Fruit fly (Drosophila melanogaster): Measurements from ENCODE around the gene rhea.

rhea gene

DNA sequence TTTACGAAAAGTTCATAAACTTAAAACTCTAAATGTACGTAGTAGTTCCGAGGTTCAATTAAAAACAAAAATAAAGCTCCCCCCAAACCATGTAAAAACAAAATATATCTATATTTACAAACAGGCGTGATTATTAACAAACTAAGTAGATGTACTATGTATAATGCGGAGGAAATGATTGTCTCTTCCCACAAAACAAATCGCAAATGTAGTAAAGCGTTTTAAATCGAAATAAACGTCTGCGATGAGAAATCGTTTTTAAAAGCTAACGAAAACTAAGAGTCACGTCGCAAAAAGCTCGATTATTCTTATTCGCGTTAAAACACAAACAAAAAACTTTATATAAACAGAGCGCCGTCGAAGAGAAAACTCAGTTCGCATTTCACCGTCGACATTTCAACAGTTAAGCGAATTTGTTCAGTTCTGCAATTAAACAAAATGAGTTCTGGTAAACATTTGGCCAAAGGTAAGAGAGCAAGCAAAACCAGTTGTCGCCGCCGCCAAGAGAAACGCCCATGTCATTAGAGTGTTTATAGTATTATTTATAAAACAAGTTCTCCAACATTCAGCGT, 26.2 kb upstream of the rhea start, which contains the start of gene GstO3:
TSS of gene GstO3 (plus strand) at position 370 of the 572 bp plus-strand sequence.
- TF ChIP-seq kay (GFP tag; ENCODE audit: borderline replicate concordance): peak; percentile 99
- TF ChIP-seq bab1 (GFP tag; optimal IDR thresholded peaks at IDR 0.05): peak; percentile 44
- peak; percentile 84 for TF ChIP-seq cic (GFP tag; optimal IDR thresholded peaks at IDR 0.05)
- TF ChIP-seq Mnt (GFP tag; optimal IDR thresholded peaks at IDR 0.05): peak; percentile 42
- TF ChIP-seq CG7101 (tag; optimal IDR thresholded peaks at IDR 0.05): peak; percentile 8
- TF ChIP-seq toe (GFP tag; optimal IDR thresholded peaks at IDR 0.05): no peak
- TF ChIP-seq Clk (GFP tag; optimal IDR thresholded peaks at IDR 0.05): no peak
- no peak for TF ChIP-seq CG33017 (tag; optimal IDR thresholded peaks at IDR 0.05)
- TF ChIP-seq CG12768 (GFP tag; optimal IDR thresholded peaks at IDR 0.05): peak; percentile 42
- TF ChIP-seq tj (GFP tag; optimal IDR thresholded peaks at IDR 0.05): peak; percentile 26
- TF ChIP-seq cnc (optimal IDR thresholded peaks at IDR 0.05): peak in 1 of 2 experiments; percentile 45

DNA sequence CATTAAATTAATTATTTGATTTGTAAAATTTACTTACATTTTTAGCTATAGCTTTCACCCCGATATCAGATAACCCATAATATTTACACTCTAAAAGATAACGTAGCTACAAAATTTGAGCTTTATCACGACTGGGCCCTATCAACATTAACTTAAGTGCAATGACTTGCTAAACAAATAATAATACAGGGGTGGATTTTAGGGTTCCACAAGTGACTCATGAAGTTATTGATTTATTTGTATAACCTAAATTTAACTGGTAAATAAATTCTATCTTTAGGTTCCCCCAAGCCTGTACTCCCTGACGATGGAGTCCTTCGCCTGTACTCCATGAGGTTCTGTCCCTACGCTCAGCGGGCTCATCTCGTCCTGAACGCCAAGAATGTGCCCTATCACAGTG, 25.6 kb upstream of the rhea start:
- peak; percentile 36 for TF ChIP-seq CG7101 (tag; optimal IDR thresholded peaks at IDR 0.05)
- TF ChIP-seq cic (GFP tag; optimal IDR thresholded peaks at IDR 0.05): peak; percentile 18
- TF ChIP-seq Crg-1 (GFP tag; optimal IDR thresholded peaks at IDR 0.05): peak; percentile 7
- peak; percentile 24 for TF ChIP-seq CG11617 (GFP tag; optimal IDR thresholded peaks at IDR 0.05)
- no peak for TF ChIP-seq bab1 (GFP tag; optimal IDR thresholded peaks at IDR 0.05)
- TF ChIP-seq Clk (GFP tag; optimal IDR thresholded peaks at IDR 0.05): peak; percentile 29
- peak; percentile 37 for TF ChIP-seq CG33017 (tag; optimal IDR thresholded peaks at IDR 0.05)
- TF ChIP-seq cnc (optimal IDR thresholded peaks at IDR 0.05): peak; percentile 62 to 97
- TF ChIP-seq CG7045 (GFP tag; optimal IDR thresholded peaks at IDR 0.05): peak; percentile 19
- TF ChIP-seq ovo (GFP tag; optimal IDR thresholded peaks at IDR 0.05): no peak
- peak; percentile 7 for TF ChIP-seq CG14711 (tag; optimal IDR thresholded peaks at IDR 0.05)
- TF ChIP-seq CG1620 (GFP tag; optimal IDR thresholded peaks at IDR 0.05): no peak
- TF ChIP-seq pad (GFP tag; optimal IDR thresholded peaks at IDR 0.05): peak; percentile 17
- TF ChIP-seq CG12768 (GFP tag; optimal IDR thresholded peaks at IDR 0.05): no peak
- no peak for TF ChIP-seq CG5204 (GFP tag; optimal IDR thresholded peaks at IDR 0.05)
- peak; percentile 93 for TF ChIP-seq kay (GFP tag; ENCODE audit: borderline replicate concordance)
- TF ChIP-seq toe (GFP tag; optimal IDR thresholded peaks at IDR 0.05): no peak
- TF ChIP-seq Hr96 (GFP tag; optimal IDR thresholded peaks at IDR 0.05): no peak

DNA sequence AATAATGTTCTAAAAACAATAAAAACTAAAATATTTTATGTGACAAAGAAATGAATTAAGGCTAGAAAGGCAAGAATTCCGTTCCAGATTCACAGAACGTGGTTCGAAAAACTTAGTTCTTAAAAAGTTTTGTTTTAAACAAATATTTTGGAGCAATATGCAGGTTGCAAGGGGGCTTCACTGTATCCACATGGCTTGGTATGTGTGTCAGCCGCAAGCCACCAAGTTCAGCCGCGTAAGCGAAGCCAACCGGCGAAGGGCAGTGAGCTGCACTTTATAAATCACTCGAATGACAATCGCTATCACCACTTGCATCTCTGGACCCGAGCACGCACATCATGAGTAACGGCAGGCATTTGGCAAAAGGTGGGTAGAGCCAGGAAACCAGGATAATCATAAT, 24.5 kb upstream of the rhea start, which contains the start of gene se:
TSS of gene se (plus strand) at position 301 of the 400 bp plus-strand sequence.
- no peak for TF ChIP-seq cic (GFP tag; optimal IDR thresholded peaks at IDR 0.05)
- TF ChIP-seq CG7045 (GFP tag; optimal IDR thresholded peaks at IDR 0.05): no peak
- no peak for TF ChIP-seq ovo (GFP tag; optimal IDR thresholded peaks at IDR 0.05)
- TF ChIP-seq CG33017 (tag; optimal IDR thresholded peaks at IDR 0.05): no peak
- no peak for TF ChIP-seq pad (GFP tag; optimal IDR thresholded peaks at IDR 0.05)
- no peak for TF ChIP-seq bab1 (GFP tag; optimal IDR thresholded peaks at IDR 0.05)
- TF ChIP-seq cnc (optimal IDR thresholded peaks at IDR 0.05): no peak

DNA sequence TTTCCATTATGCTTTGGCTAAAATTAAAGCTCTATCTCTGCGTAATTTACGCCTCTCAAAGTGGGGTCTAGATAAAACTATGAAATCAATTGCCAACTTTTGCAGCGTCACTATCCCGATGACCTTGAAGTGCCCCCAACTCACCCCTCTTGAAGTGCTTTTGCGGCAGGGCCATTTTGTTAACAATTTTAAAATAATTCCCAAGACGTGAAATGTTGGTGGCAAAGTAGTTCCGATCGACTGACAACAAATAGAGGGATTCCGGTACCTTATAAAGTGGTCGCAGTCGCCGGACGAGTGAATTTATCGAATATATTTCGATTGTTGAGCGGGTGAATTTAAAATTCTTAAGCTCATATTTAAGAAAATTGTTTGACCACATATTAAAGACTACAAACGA, 21.5 kb upstream of the rhea start, which contains the start of gene GstO2:
TSS of gene GstO2 (minus strand) at position 245 of the 400 bp plus-strand sequence.
- no peak for TF ChIP-seq kay (GFP tag; ENCODE audit: borderline replicate concordance)
- TF ChIP-seq pad (GFP tag; optimal IDR thresholded peaks at IDR 0.05): no peak
- TF ChIP-seq bab1 (GFP tag; optimal IDR thresholded peaks at IDR 0.05): peak; percentile 73
- TF ChIP-seq tj (GFP tag; optimal IDR thresholded peaks at IDR 0.05): peak; percentile 36
- no peak for TF ChIP-seq CG1620 (GFP tag; optimal IDR thresholded peaks at IDR 0.05)
- TF ChIP-seq ovo (GFP tag; optimal IDR thresholded peaks at IDR 0.05): no peak
- peak in 1 of 2 experiments; percentile 47 for TF ChIP-seq cnc (optimal IDR thresholded peaks at IDR 0.05)
- no peak for TF ChIP-seq Crg-1 (GFP tag; optimal IDR thresholded peaks at IDR 0.05)
- peak; percentile 35 for TF ChIP-seq cic (GFP tag; optimal IDR thresholded peaks at IDR 0.05)
- TF ChIP-seq Hr96 (GFP tag; optimal IDR thresholded peaks at IDR 0.05): no peak
- peak; percentile 27 for TF ChIP-seq CG12768 (GFP tag; optimal IDR thresholded peaks at IDR 0.05)
- peak; percentile 24 for TF ChIP-seq Mnt (GFP tag; optimal IDR thresholded peaks at IDR 0.05)
- TF ChIP-seq CG11617 (GFP tag; optimal IDR thresholded peaks at IDR 0.05): no peak
- TF ChIP-seq CG7101 (tag; optimal IDR thresholded peaks at IDR 0.05): peak; percentile 3
- no peak for TF ChIP-seq Clk (GFP tag; optimal IDR thresholded peaks at IDR 0.05)
- TF ChIP-seq CG33017 (tag; optimal IDR thresholded peaks at IDR 0.05): peak; percentile 54
- TF ChIP-seq CG5204 (GFP tag; optimal IDR thresholded peaks at IDR 0.05): no peak
- TF ChIP-seq toe (GFP tag; optimal IDR thresholded peaks at IDR 0.05): no peak
- no peak for TF ChIP-seq CG7045 (GFP tag; optimal IDR thresholded peaks at IDR 0.05)
- TF ChIP-seq CG14711 (tag; optimal IDR thresholded peaks at IDR 0.05): no peak

DNA sequence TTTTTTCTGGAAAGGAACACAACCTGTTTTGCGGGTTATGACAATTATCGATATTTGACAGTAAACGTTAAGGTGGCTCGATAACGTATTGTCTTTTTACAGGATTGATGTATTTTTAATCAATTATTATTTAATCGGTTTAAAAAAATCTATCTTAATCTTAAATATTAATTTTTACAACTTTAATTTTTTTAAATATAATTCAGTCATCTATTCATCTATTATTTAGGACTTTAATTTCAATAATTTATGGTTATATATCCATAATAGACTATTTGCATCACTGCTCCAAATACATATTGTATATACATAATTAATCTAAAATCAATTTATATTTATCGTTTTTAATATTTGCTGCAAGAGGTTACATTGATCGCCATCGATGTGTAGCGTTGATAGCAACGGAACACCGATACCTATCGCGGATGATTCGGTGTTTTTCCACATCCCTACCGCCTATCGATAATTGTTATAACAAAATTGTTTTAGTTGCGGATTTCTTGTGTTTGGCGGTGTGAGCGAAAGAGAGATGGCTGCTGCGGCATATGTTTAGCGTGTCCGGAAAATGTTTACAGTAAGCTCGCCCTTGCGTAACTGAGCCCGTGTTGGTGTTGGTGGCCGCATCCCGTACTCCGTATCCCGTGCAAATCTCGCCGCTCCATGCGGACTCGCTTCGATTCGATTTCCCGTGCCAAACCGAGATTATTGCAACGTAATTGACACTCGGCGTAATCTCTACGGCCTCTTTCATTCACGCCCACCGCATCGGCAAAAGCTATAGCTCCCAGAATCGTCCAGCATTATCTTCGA, 19.8 kb upstream of the rhea start, which contains the start of the genes GstO1 and foi:
TSS of gene GstO1 (minus strand) at position 51 of the 810 bp plus-strand sequence.
TSS of gene foi (plus strand) at position 429 of the 810 bp plus-strand sequence.
- peak; percentile 57 for TF ChIP-seq Mnt (GFP tag; optimal IDR thresholded peaks at IDR 0.05)
- peak; percentile 52 for TF ChIP-seq Crg-1 (GFP tag; optimal IDR thresholded peaks at IDR 0.05)
- TF ChIP-seq kay (GFP tag; ENCODE audit: borderline replicate concordance): peak; percentile 62
- peak; percentile 57 for TF ChIP-seq bab1 (GFP tag; optimal IDR thresholded peaks at IDR 0.05)
- no peak for TF ChIP-seq Hr96 (GFP tag; optimal IDR thresholded peaks at IDR 0.05)
- TF ChIP-seq cic (GFP tag; optimal IDR thresholded peaks at IDR 0.05): peak; percentile 84
- TF ChIP-seq CG1620 (GFP tag; optimal IDR thresholded peaks at IDR 0.05): peak; percentile 35
- TF ChIP-seq tj (GFP tag; optimal IDR thresholded peaks at IDR 0.05): peak; percentile 65
- peak; percentile 59 for TF ChIP-seq CG7101 (tag; optimal IDR thresholded peaks at IDR 0.05)
- peak; percentile 56 for TF ChIP-seq CG14711 (tag; optimal IDR thresholded peaks at IDR 0.05)
- peak; percentile 48 for TF ChIP-seq CG11617 (GFP tag; optimal IDR thresholded peaks at IDR 0.05)
- TF ChIP-seq CG33017 (tag; optimal IDR thresholded peaks at IDR 0.05): peak; percentile 19
- TF ChIP-seq CG12768 (GFP tag; optimal IDR thresholded peaks at IDR 0.05): peak; percentile 22
- TF ChIP-seq pad (GFP tag; optimal IDR thresholded peaks at IDR 0.05): peak; percentile 5
- no peak for TF ChIP-seq cnc (optimal IDR thresholded peaks at IDR 0.05)
- TF ChIP-seq ovo (GFP tag; optimal IDR thresholded peaks at IDR 0.05): peak; percentile 32
- no peak for TF ChIP-seq toe (GFP tag; optimal IDR thresholded peaks at IDR 0.05)
- no peak for TF ChIP-seq CG5204 (GFP tag; optimal IDR thresholded peaks at IDR 0.05)
- TF ChIP-seq Clk (GFP tag; optimal IDR thresholded peaks at IDR 0.05): no peak
- peak; percentile 11 for TF ChIP-seq CG7045 (GFP tag; optimal IDR thresholded peaks at IDR 0.05)
